Worm (Caenorhabditis elegans): ENCODE measurements around the gene F09E10.1.

- TF ChIP-seq tbx-8 (GFP tag; optimal IDR thresholded peaks at IDR 0.05), result no peak
- no peak for TF ChIP-seq sptf-1 (tag; optimal IDR thresholded peaks at IDR 0.05)
- TF ChIP-seq elt-3 (tag; optimal IDR thresholded peaks at IDR 0.05), result no peak
- no peak for TF ChIP-seq snpc-4 (tag; optimal IDR thresholded peaks at IDR 0.05)
- TF ChIP-seq ceh-43 (GFP tag; optimal IDR thresholded peaks at IDR 0.05), result no peak
- TF ChIP-seq nhr-237 (tag; optimal IDR thresholded peaks at IDR 0.05), result no peak
Observed at ce11 chrX:1494256-1494655, 8.3 kb upstream of the F09E10.1 start, which contains the start of gene F09E10.5.
